Fruit fly (Drosophila melanogaster) whole organism, embryonic: ENCODE data around the gene gammaTub37C.
A peak's percentile ranks its signal among the peaks of the same experiment; 100 is the strongest.

Experiments
- CG12104 ChIP-seq: fragments of 200-800 bp; sonication (Bioruptor generic); optimal IDR thresholded peaks from 3 replicates; lab custom pipeline; 2016; ENCODE audit warnings: missing biosample characterization, missing genetic modification characterization
- CG12236 ChIP-seq: fragments of 200-800 bp; sonication (Bioruptor generic); optimal IDR thresholded peaks from 2 replicates; lab custom pipeline; 2016; ENCODE audit warnings: missing biosample characterization, missing genetic modification characterization
- CG1647 ChIP-seq: fragments of 200-800 bp; sonication (Bioruptor generic); optimal IDR thresholded peaks from 3 replicates; lab custom pipeline; 2016; ENCODE audit warnings: missing biosample characterization, missing genetic modification characterization
- CG2116 ChIP-seq: fragments of 200-800 bp; sonication (Bioruptor generic); optimal IDR thresholded peaks from 3 replicates; lab custom pipeline; 2018; ENCODE audit warnings: missing biosample characterization, mild to moderate bottlenecking, missing genetic modification characterization
- CG2120 ChIP-seq: fragments of 200-800 bp; sonication (Bioruptor generic); optimal IDR thresholded peaks from 3 replicates; lab custom pipeline; 2016; ENCODE audit warnings: missing biosample characterization, missing genetic modification characterization
- CG2678 ChIP-seq: fragments of 200-800 bp; sonication (Bioruptor generic); optimal IDR thresholded peaks from 3 replicates; lab custom pipeline; 2019; ENCODE audit warnings: missing biosample characterization, mild to moderate bottlenecking, missing genetic modification characterization, moderate library complexity
- CG32532 ChIP-seq: fragments of 200-800 bp; sonication (Bioruptor generic); IDR thresholded peaks from 2 replicates; pipeline ENCODE4 v1.3.6; 2022; ENCODE audit warnings: missing biosample characterization, missing genetic modification characterization
- CG33557 ChIP-seq: fragments of 200-800 bp; sonication (Bioruptor generic); optimal IDR thresholded peaks from 2 replicates; lab custom pipeline; 2019; ENCODE audit warnings: missing biosample characterization, mild to moderate bottlenecking, missing genetic modification characterization, moderate library complexity
- CG4854 ChIP-seq: fragments of 200-800 bp; sonication (Bioruptor generic); optimal IDR thresholded peaks from 2 replicates; lab custom pipeline; 2016; ENCODE audit warnings: missing biosample characterization, missing genetic modification characterization, inconsistent platforms
- CG6175 ChIP-seq: fragments of 200-800 bp; sonication (Bioruptor generic); IDR thresholded peaks from 3 replicates; pipeline ENCODE4 v1.3.6; 2022; ENCODE audit warnings: missing biosample characterization, missing genetic modification characterization
- CG6765 ChIP-seq: fragments of 200-800 bp; sonication (Bioruptor generic); optimal IDR thresholded peaks from 3 replicates; lab custom pipeline; 2017; ENCODE audit warnings: missing biosample characterization, mild to moderate bottlenecking, missing genetic modification characterization
- CG6813 ChIP-seq: fragments of 200-800 bp; sonication (Bioruptor generic); optimal IDR thresholded peaks from 2 replicates; lab custom pipeline; 2017; ENCODE audit warnings: missing biosample characterization, missing genetic modification characterization, mild to moderate bottlenecking, moderate library complexity, missing genetic modification reagents
- CG7928 ChIP-seq: fragments of 200-800 bp; sonication (Bioruptor generic); optimal IDR thresholded peaks from 2 replicates; lab custom pipeline; 2017; ENCODE audit warnings: missing biosample characterization, mild to moderate bottlenecking, missing genetic modification characterization
- CG8924 ChIP-seq: fragments of 200-800 bp; optimal IDR thresholded peaks from 3 replicates; lab custom pipeline; 2019; ENCODE audit warnings: missing biosample characterization, mild to moderate bottlenecking, missing genetic modification characterization, moderate library complexity
- CG9437 ChIP-seq: fragments of 200-800 bp; sonication (Bioruptor generic); optimal IDR thresholded peaks from 2 replicates; lab custom pipeline; 2018; ENCODE audit warnings: missing biosample characterization, mild to moderate bottlenecking, missing genetic modification characterization
- D19A ChIP-seq: fragments of 200-800 bp; optimal IDR thresholded peaks from 3 replicates; lab custom pipeline; 2019; ENCODE audit warnings: missing biosample characterization, mild to moderate bottlenecking, missing genetic modification characterization, moderate library complexity
- Drgx ChIP-seq: fragments of 200-800 bp; sonication (Bioruptor generic); IDR thresholded peaks from 2 replicates; pipeline ENCODE4 v1.3.6; 2022; ENCODE audit warnings: missing biosample characterization, missing genetic modification characterization
- H15 ChIP-seq: fragments of 200-800 bp; sonication (Bioruptor generic); IDR thresholded peaks from 3 replicates; pipeline ENCODE4 v1.3.6; 2022; ENCODE audit warnings: missing biosample characterization, missing genetic modification characterization
- HLH3B ChIP-seq: fragments of 200-800 bp; sonication (Bioruptor generic); IDR thresholded peaks from 2 replicates; pipeline ENCODE4 v1.3.6; 2022; ENCODE audit warnings: missing biosample characterization, missing genetic modification characterization
- Hmx ChIP-seq: fragments of 200-800 bp; sonication (Bioruptor generic); optimal IDR thresholded peaks from 2 replicates; lab custom pipeline; 2016; ENCODE audit warnings: missing biosample characterization, missing genetic modification characterization
- MBD-R2 ChIP-seq: fragments of 200-800 bp; sonication (Bioruptor generic); IDR thresholded peaks from 2 replicates; pipeline ENCODE4 v1.3.6; 2022; ENCODE audit warnings: missing biosample characterization, missing genetic modification characterization
- MESR4 ChIP-seq: fragments of 200-800 bp; sonication (Bioruptor generic); optimal IDR thresholded peaks from 2 replicates; lab custom pipeline; 2018; ENCODE audit warnings: missing biosample characterization, mild to moderate bottlenecking, missing genetic modification characterization, moderate library complexity
- NC2α ChIP-seq: fragments of 200-800 bp; sonication (Bioruptor generic); optimal IDR thresholded peaks from 2 replicates; lab custom pipeline; 2016; ENCODE audit warnings: missing biosample characterization, missing genetic modification characterization
- Neu2 ChIP-seq: fragments of 200-800 bp; sonication (Bioruptor generic); optimal IDR thresholded peaks from 3 replicates; lab custom pipeline; 2016; ENCODE audit warnings: missing biosample characterization, missing genetic modification characterization, borderline replicate concordance
- NfI ChIP-seq: fragments of 200-800 bp; sonication (Bioruptor generic); optimal IDR thresholded peaks from 3 replicates; lab custom pipeline; 2018; ENCODE audit warnings: missing biosample characterization, mild to moderate bottlenecking, missing genetic modification characterization, moderate library complexity
- PHDP ChIP-seq: fragments of 200-800 bp; sonication (Bioruptor generic); optimal IDR thresholded peaks from 3 replicates; lab custom pipeline; 2018; ENCODE audit warnings: missing biosample characterization, mild to moderate bottlenecking, missing genetic modification characterization, moderate library complexity
- Pdp1 ChIP-seq, 2 experiments: fragments of 200-800 bp; sonication (Bioruptor generic); optimal IDR thresholded peaks; 3 replicates each; lab custom pipeline; 2016; ENCODE audit warnings: missing biosample characterization in 2 of 2, missing genetic modification characterization in 2 of 2, mild to moderate bottlenecking in 1 of 2, moderate library complexity in 1 of 2
- Scr ChIP-seq: fragments of 200-800 bp; sonication (Bioruptor generic); IDR thresholded peaks from 2 replicates; pipeline ENCODE4 v1.3.6; 2022; ENCODE audit warnings: missing biosample characterization, missing genetic modification characterization; ENCODE audit not compliant: partially characterized antibody
- Taf1 ChIP-seq: fragments of 200-800 bp; sonication (Bioruptor generic); IDR thresholded peaks from 2 replicates; pipeline ENCODE4 v1.3.6; 2022; ENCODE audit warnings: missing biosample characterization, missing genetic modification characterization
- Xrp1 ChIP-seq: fragments of 200-800 bp; sonication (Bioruptor generic); IDR thresholded peaks from 2 replicates; pipeline ENCODE4 v1.3.6; 2022; ENCODE audit warnings: missing biosample characterization, missing genetic modification characterization
- abd-A ChIP-seq: fragments of 200-800 bp; sonication (Bioruptor generic); optimal IDR thresholded peaks from 3 replicates; lab custom pipeline; 2019; ENCODE audit warnings: missing biosample characterization, mild to moderate bottlenecking, missing genetic modification characterization, moderate library complexity
- bab2 ChIP-seq: fragments of 200-800 bp; sonication (Bioruptor generic); optimal IDR thresholded peaks from 2 replicates; lab custom pipeline; 2016; ENCODE audit warnings: missing biosample characterization, missing genetic modification characterization
- br ChIP-seq: fragments of >200 bp; optimal IDR thresholded peaks from 2 replicates; lab custom pipeline; 2017
- bsh ChIP-seq, 2 experiments: fragments of 200-800 bp; sonication (Bioruptor generic); optimal IDR thresholded peaks; 2 replicates each; lab custom pipeline; 2017 to 2018; ENCODE audit warnings: mild to moderate bottlenecking in 2 of 2, missing biosample characterization in 2 of 2, missing genetic modification characterization in 2 of 2, moderate library complexity in 1 of 2
- caup ChIP-seq: fragments of 200-800 bp; sonication (Bioruptor generic); optimal IDR thresholded peaks from 3 replicates; lab custom pipeline; 2017; ENCODE audit warnings: missing biosample characterization, mild to moderate bottlenecking, missing genetic modification characterization, moderate library complexity; ENCODE audit not compliant: severe bottlenecking
- cg ChIP-seq: fragments of 200-800 bp; sonication (Bioruptor generic); optimal IDR thresholded peaks from 3 replicates; lab custom pipeline; 2019; ENCODE audit warnings: missing biosample characterization, mild to moderate bottlenecking, missing genetic modification characterization, moderate library complexity
- ci ChIP-seq: fragments of 200-800 bp; sonication (Bioruptor generic); IDR thresholded peaks from 3 replicates; pipeline ENCODE4 v1.3.6; 2022; ENCODE audit warnings: missing biosample characterization, missing genetic modification characterization
- gcm2 ChIP-seq: fragments of 200-800 bp; sonication (Bioruptor generic); optimal IDR thresholded peaks from 2 replicates; lab custom pipeline; 2016; ENCODE audit warnings: missing biosample characterization, missing genetic modification characterization
- grn ChIP-seq: fragments of 200-800 bp; sonication (Bioruptor generic); optimal IDR thresholded peaks from 3 replicates; lab custom pipeline; 2017; ENCODE audit warnings: missing biosample characterization, missing genetic modification characterization
- kni ChIP-seq: fragments of 200-800 bp; sonication (Bioruptor generic); optimal IDR thresholded peaks from 3 replicates; lab custom pipeline; 2017; ENCODE audit warnings: mild to moderate bottlenecking, missing biosample characterization, missing genetic modification reagents, missing genetic modification characterization
- luna ChIP-seq: fragments of 200-800 bp; sonication (Bioruptor generic); optimal IDR thresholded peaks from 2 replicates; lab custom pipeline; 2016; ENCODE audit warnings: missing biosample characterization, missing genetic modification characterization
- mld ChIP-seq: fragments of 200-800 bp; sonication (Bioruptor generic); IDR thresholded peaks from 3 replicates; pipeline ENCODE4 v1.3.6; 2022; ENCODE audit warnings: missing biosample characterization, missing genetic modification characterization; ENCODE audit not compliant: partially characterized antibody
- nom ChIP-seq: fragments of 200-800 bp; sonication (Bioruptor generic); optimal IDR thresholded peaks from 2 replicates; lab custom pipeline; 2017; ENCODE audit warnings: missing biosample characterization, missing genetic modification characterization, mild to moderate bottlenecking, moderate library complexity, missing genetic modification reagents
- phol ChIP-seq: fragments of 200-800 bp; sonication (Bioruptor generic); optimal IDR thresholded peaks from 3 replicates; lab custom pipeline; 2018; ENCODE audit warnings: missing biosample characterization, mild to moderate bottlenecking, missing genetic modification characterization, moderate library complexity
- pzg ChIP-seq: fragments of 200-800 bp; sonication (Bioruptor generic); optimal IDR thresholded peaks from 3 replicates; lab custom pipeline; 2018; ENCODE audit warnings: missing biosample characterization, mild to moderate bottlenecking, missing genetic modification characterization, moderate library complexity
- rib ChIP-seq: fragments of 200-800 bp; sonication (Bioruptor generic); IDR thresholded peaks from 2 replicates; pipeline ENCODE4 v1.3.6; 2022; ENCODE audit warnings: missing biosample characterization, missing genetic modification characterization
- sqz ChIP-seq: fragments of 200-800 bp; sonication (Bioruptor generic); optimal IDR thresholded peaks from 3 replicates; lab custom pipeline; 2018; ENCODE audit warnings: missing biosample characterization, mild to moderate bottlenecking, missing genetic modification characterization
- tll ChIP-seq, 2 experiments: fragments of 200-800 bp in 1 of 2; fragments of >200 bp in 1 of 2; sonication (Bioruptor generic) in 1 of 2; optimal IDR thresholded peaks; 2 replicates each; lab custom pipeline; 2017 to 2019; ENCODE audit warnings: missing biosample characterization in 2 of 2, missing genetic modification characterization in 2 of 2, mild to moderate bottlenecking in 1 of 2, moderate library complexity in 1 of 2
- zf30C ChIP-seq: fragments of 200-800 bp; sonication (Bioruptor generic); optimal IDR thresholded peaks from 3 replicates; lab custom pipeline; 2018; ENCODE audit warnings: missing biosample characterization, mild to moderate bottlenecking, missing genetic modification characterization

Gene gammaTub37C

dm6 chr2L:19156737-19157287, 28.7 kb downstream of the gammaTub37C start (continued):
- no peak for TF ChIP-seq PHDP (tag; lab: Kevin White, UChicago)
- TF ChIP-seq CG2678, result no peak
- TF ChIP-seq cg (GFP tag; lab: Kevin White, UChicago), result peak; percentile 82
- no peak for TF ChIP-seq CG12236 (GFP tag; lab: Kevin White, UChicago)
- no peak for TF ChIP-seq Hmx (GFP tag; lab: Kevin White, UChicago)
- no peak for TF ChIP-seq bab2
- TF ChIP-seq bsh (GFP tag; optimal IDR thresholded peaks at IDR 0.05; lab: Kevin White, UChicago), result no peak
- TF ChIP-seq br, result no peak
- TF ChIP-seq phol (tag; lab: Kevin White, UChicago), result no peak
- TF ChIP-seq D19A (tag; lab: Kevin White, UChicago), result peak; percentile 38
- TF ChIP-seq CG6765 (GFP tag; lab: Kevin White, UChicago), result no peak
- peak in 1 of 2 experiments; percentile 80 for TF ChIP-seq Pdp1 (GFP tag; optimal IDR thresholded peaks at IDR 0.05; lab: Kevin White, UChicago)
- TF ChIP-seq CG7928 (GFP tag; lab: Kevin White, UChicago), result no peak
- no peak for TF ChIP-seq CG12104 (GFP tag; lab: Kevin White, UChicago)
- 0 out of 2 replicates have a peak, but pooled peaks have one; percentile 8 for TF ChIP-seq MBD-R2 (GFP tag; lab: Robert Waterston, UW)
- peak; percentile 28; the same call in 1 of the 2 replicates for TF ChIP-seq CG32532 (GFP tag; lab: Robert Waterston, UW)
- no peak for TF ChIP-seq NfI
- no peak for TF ChIP-seq Drgx (GFP tag; lab: Robert Waterston, UW)
- no peak for TF ChIP-seq NC2α
- TF ChIP-seq CG2120 (GFP tag; lab: Kevin White, UChicago), result no peak
- peak; percentile 41 for TF ChIP-seq nom (GFP tag; lab: Kevin White, UChicago)
- TF ChIP-seq CG4854 (GFP tag; lab: Kevin White, UChicago), result no peak
- TF ChIP-seq MESR4 (GFP tag; lab: Kevin White, UChicago), result no peak
- no peak for TF ChIP-seq Scr (GFP tag; lab: Robert Waterston, UW)
- no peak for TF ChIP-seq CG1647 (GFP tag; lab: Kevin White, UChicago)
- TF ChIP-seq grn (GFP tag; lab: Kevin White, UChicago), result peak; percentile 13
- no peak for TF ChIP-seq CG33557 (GFP tag; lab: Kevin White, UChicago)
- TF ChIP-seq Xrp1, result 0 out of 2 replicates have a peak, but pooled peaks have one; percentile 7
- TF ChIP-seq HLH3B, result no peak
- no peak for TF ChIP-seq CG2116 (GFP tag; lab: Kevin White, UChicago)
- no peak for TF ChIP-seq Neu2 (GFP tag; lab: Kevin White, UChicago)
- no peak for TF ChIP-seq zf30C (GFP tag; lab: Kevin White, UChicago)
- TF ChIP-seq pzg (GFP tag; lab: Kevin White, UChicago), result no peak
- TF ChIP-seq CG6175 (GFP tag; lab: Robert Waterston, UW), result peak; percentile 47; the same call in 1 of the 3 replicates
- peak; percentile 9 for TF ChIP-seq CG9437 (GFP tag; lab: Kevin White, UChicago)
- TF ChIP-seq abd-A (tag; lab: Kevin White, UChicago), result peak; percentile 11
- no peak for TF ChIP-seq Taf1
- no peak for TF ChIP-seq luna (GFP tag; lab: Kevin White, UChicago)
- 0 out of 3 replicates have a peak, but pooled peaks have one; percentile 9 for TF ChIP-seq ci (GFP tag; lab: Robert Waterston, UW)
- TF ChIP-seq rib, result peak; percentile 28; the same call in 1 of the 2 replicates
- TF ChIP-seq kni (GFP tag; lab: Kevin White, UChicago), result peak; percentile 90
- no peak for TF ChIP-seq CG6813
- TF ChIP-seq CG8924 (tag; lab: Kevin White, UChicago), result no peak
- TF ChIP-seq tll (GFP tag; optimal IDR thresholded peaks at IDR 0.05; lab: Kevin White, UChicago), result peak in 1 of 2 experiments; percentile 74
- 0 out of 3 replicates have a peak, but pooled peaks have one; percentile 39 for TF ChIP-seq mld
- TF ChIP-seq sqz (GFP tag; lab: Kevin White, UChicago), result no peak
- TF ChIP-seq gcm2, result no peak
- no peak for TF ChIP-seq caup (GFP tag; lab: Kevin White, UChicago)
- no peak for TF ChIP-seq H15 (GFP tag; lab: Robert Waterston, UW)
